Worm (Caenorhabditis elegans): Measurements from ENCODE around the gene srh-45.

- TF ChIP-seq nhr-11 (tag; optimal IDR thresholded peaks at IDR 0.05) (no peak), lin-39 (tag; optimal IDR thresholded peaks at IDR 0.05) (no peak), lin-13 (GFP tag; optimal IDR thresholded peaks at IDR 0.05) (no peak), nhr-10 (tag; optimal IDR thresholded peaks at IDR 0.05) (no peak), ztf-4 (tag; optimal IDR thresholded peaks at IDR 0.05) (no peak), unc-39 (tag; optimal IDR thresholded peaks at IDR 0.05) (no peak), ceh-82 (tag; optimal IDR thresholded peaks at IDR 0.05) (no peak), unc-55 (GFP tag; optimal IDR thresholded peaks at IDR 0.05) (no peak), gmeb-1 (tag; optimal IDR thresholded peaks at IDR 0.05) (no peak), nhr-237 (tag; optimal IDR thresholded peaks at IDR 0.05) (no peak), lin-11 (tag; optimal IDR thresholded peaks at IDR 0.05) (no peak), sma-9 (GFP tag; optimal IDR thresholded peaks at IDR 0.05) (no peak), sma-9 (tag; optimal IDR thresholded peaks at IDR 0.05) (no peak), mdl-1 (tag; optimal IDR thresholded peaks at IDR 0.05) (no peak)
Observed at ce11 chrV:11299406-11299805, 5.4 kb downstream of the srh-45 start.
